Worm (Caenorhabditis elegans): ENCODE data around the gene gtr-1.

- no peak for TF ChIP-seq dve-1 (tag; optimal IDR thresholded peaks at IDR 0.05)
- TF ChIP-seq tbx-2 (tag; optimal IDR thresholded peaks at IDR 0.05), result no peak
- no peak for TF ChIP-seq unc-86 (tag; optimal IDR thresholded peaks at IDR 0.05)
- TF ChIP-seq eyg-1 (tag; optimal IDR thresholded peaks at IDR 0.05), result no peak
- no peak for TF ChIP-seq fkh-6 (tag; optimal IDR thresholded peaks at IDR 0.05)
- TF ChIP-seq unc-3 (GFP tag; conservative IDR thresholded peaks at IDR 0.05), result no peak
- no peak for TF ChIP-seq unc-3 (tag; optimal IDR thresholded peaks at IDR 0.05)
- no peak for TF ChIP-seq tbx-7 (tag; optimal IDR thresholded peaks at IDR 0.05)
- TF ChIP-seq pqm-1 (tag; optimal IDR thresholded peaks at IDR 0.05), result no peak
- no peak for TF ChIP-seq unc-42 (tag; optimal IDR thresholded peaks at IDR 0.05)
- no peak for TF ChIP-seq elt-2 (tag; optimal IDR thresholded peaks at IDR 0.05)
These were observed 51.0 kb downstream of the gtr-1 start for ce11 chrX:853604-854003.
